Fruit fly (Drosophila melanogaster): ENCODE measurements around the gene CG8064.
A peak's percentile ranks its signal among the peaks of the same experiment; 100 is the strongest.

The CG8064 gene

DNA sequence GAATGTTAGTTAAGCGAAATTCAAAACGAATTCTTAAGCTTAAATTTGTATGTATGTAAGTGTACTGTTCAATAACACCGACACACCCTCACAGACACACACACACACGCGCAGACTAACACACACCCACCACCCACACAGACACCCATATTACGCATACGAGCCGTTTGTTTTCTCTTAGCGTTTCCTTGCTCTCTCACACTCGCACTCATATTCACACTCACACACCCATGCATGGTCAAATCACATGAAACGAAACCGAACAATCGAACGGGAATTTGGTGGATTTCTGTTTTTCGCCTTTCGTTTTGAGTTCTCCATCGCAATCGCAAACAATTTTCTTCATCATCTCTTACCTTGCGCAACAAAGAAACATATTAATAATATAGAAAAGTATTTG lies 34.2 kb upstream of the CG8064 start (continued):
- TF ChIP-seq Trl (optimal IDR thresholded peaks at IDR 0.05) (peak; percentile 30 to 73), Trl (GFP tag; optimal IDR thresholded peaks at IDR 0.05) (no peak), Hmr (GFP tag; optimal IDR thresholded peaks at IDR 0.05) (no peak), CG13624 (GFP tag; optimal IDR thresholded peaks at IDR 0.05) (no peak), CG13123 (GFP tag; optimal IDR thresholded peaks at IDR 0.05) (no peak), Lpt (GFP tag; optimal IDR thresholded peaks at IDR 0.05) (no peak), MTF-1 (GFP tag; optimal IDR thresholded peaks at IDR 0.05; ENCODE audit: borderline replicate concordance) (no peak), sim (GFP tag; IDR thresholded peaks at IDR 0.05) (no peak), jigr1 (GFP tag; IDR thresholded peaks at IDR 0.05) (no peak), ind (GFP tag; optimal IDR thresholded peaks at IDR 0.05) (no peak), sob (GFP tag; IDR thresholded peaks at IDR 0.05) (0 out of 2 replicates have a peak, but pooled peaks have one; percentile 30), gcm2 (GFP tag; optimal IDR thresholded peaks at IDR 0.05) (no peak), Oaz (GFP tag; IDR thresholded peaks at IDR 0.05) (no peak), CG4282 (GFP tag; optimal IDR thresholded peaks at IDR 0.05) (no peak), z (GFP tag; IDR thresholded peaks at IDR 0.05) (no peak), CG34376 (GFP tag; optimal IDR thresholded peaks at IDR 0.05) (no peak), CG13775 (GFP tag; optimal IDR thresholded peaks at IDR 0.05) (no peak), TFAM (GFP tag; optimal IDR thresholded peaks at IDR 0.05) (no peak), Usf (GFP tag; optimal IDR thresholded peaks at IDR 0.05) (no peak), CG3163 (GFP tag; optimal IDR thresholded peaks at IDR 0.05) (peak; percentile 58), CG17912 (GFP tag; optimal IDR thresholded peaks at IDR 0.05) (no peak), chm (GFP tag; IDR thresholded peaks at IDR 0.05) (0 out of 2 replicates have a peak, but pooled peaks have one; percentile 20), ftz-f1 (GFP tag; optimal IDR thresholded peaks at IDR 0.05) (no peak), Doc2 (GFP tag; IDR thresholded peaks at IDR 0.05) (no peak), Dip2 (GFP tag; IDR thresholded peaks at IDR 0.05) (no peak), wor (GFP tag; IDR thresholded peaks at IDR 0.05) (no peak), H2.0 (GFP tag; IDR thresholded peaks at IDR 0.05) (no peak), seq (GFP tag; IDR thresholded peaks at IDR 0.05) (no peak; the same call in 1 of the 2 replicates), Rx (GFP tag; IDR thresholded peaks at IDR 0.05) (no peak), CG30020 (tag; optimal IDR thresholded peaks at IDR 0.05) (no peak), CG13296 (GFP tag; optimal IDR thresholded peaks at IDR 0.05) (no peak), CG3838 (GFP tag; optimal IDR thresholded peaks at IDR 0.05) (no peak), grau (tag; optimal IDR thresholded peaks at IDR 0.05) (no peak), CG6765 (GFP tag; optimal IDR thresholded peaks at IDR 0.05) (no peak), CG31441 (GFP tag; IDR thresholded peaks at IDR 0.05) (no peak), Fer1 (GFP tag; optimal IDR thresholded peaks at IDR 0.05) (no peak), pho (GFP tag; optimal IDR thresholded peaks at IDR 0.05) (no peak), Ets97D (GFP tag; optimal IDR thresholded peaks at IDR 0.05) (no peak), Med (GFP tag) (peak; percentile 77), HmgZ (tag; optimal IDR thresholded peaks at IDR 0.05) (peak; percentile 1), Abd-B (GFP tag; optimal IDR thresholded peaks at IDR 0.05) (no peak), hb (GFP tag; IDR thresholded peaks at IDR 0.05; ENCODE audit: partially characterized antibody) (no peak), CG31365 (tag; optimal IDR thresholded peaks at IDR 0.05) (no peak), Spps (tag; optimal IDR thresholded peaks at IDR 0.05) (no peak), gce (GFP tag; IDR thresholded peaks at IDR 0.05) (no peak), CG9797 (GFP tag; optimal IDR thresholded peaks at IDR 0.05) (no peak), bowl (GFP tag; IDR thresholded peaks at IDR 0.05) (no peak), CG6689 (GFP tag; IDR thresholded peaks at IDR 0.05) (no peak), Jarid2 (GFP tag; optimal IDR thresholded peaks at IDR 0.05) (no peak), Opbp (GFP tag; IDR thresholded peaks at IDR 0.05; ENCODE audit: partially characterized antibody) (no peak), cg (GFP tag; optimal IDR thresholded peaks at IDR 0.05) (peak; percentile 89), CG32532 (GFP tag; IDR thresholded peaks at IDR 0.05) (peak; percentile 46; the same call in 1 of the 2 replicates), zf30C (GFP tag; optimal IDR thresholded peaks at IDR 0.05) (no peak)

All from whole organism, embryonic.